Worm (Caenorhabditis elegans) whole organism, L1 larva: ENCODE results near the gene str-97.

ENCODE experiments used
- elt-3 ChIP-seq, 6 experiments: fragments of 150-350 bp in 1 of 6; sonication (generic microtip); optimal IDR thresholded peaks; 2 replicates each; lab custom pipeline; 2017 to 2018; ENCODE audit warnings: missing biosample characterization in 6 of 6, missing genetic modification characterization in 6 of 6, inconsistent platforms in 1 of 6
- lin-13 ChIP-seq: fragments of 150-350 bp; optimal IDR thresholded peaks from 2 replicates; lab custom pipeline; 2014; ENCODE audit warnings: missing biosample characterization, missing genetic modification reagents, missing genetic modification characterization
- nhr-12 ChIP-seq: sonication (generic microtip); optimal IDR thresholded peaks from 2 replicates; lab custom pipeline; 2017; ENCODE audit warnings: missing biosample characterization, missing genetic modification characterization
- nhr-90 ChIP-seq: sonication (generic microtip); optimal IDR thresholded peaks from 2 replicates; lab custom pipeline; 2016; ENCODE audit warnings: mild to moderate bottlenecking, missing genetic modification characterization, missing compliant biosample characterization; ENCODE audit not compliant: poor library complexity

DNA sequence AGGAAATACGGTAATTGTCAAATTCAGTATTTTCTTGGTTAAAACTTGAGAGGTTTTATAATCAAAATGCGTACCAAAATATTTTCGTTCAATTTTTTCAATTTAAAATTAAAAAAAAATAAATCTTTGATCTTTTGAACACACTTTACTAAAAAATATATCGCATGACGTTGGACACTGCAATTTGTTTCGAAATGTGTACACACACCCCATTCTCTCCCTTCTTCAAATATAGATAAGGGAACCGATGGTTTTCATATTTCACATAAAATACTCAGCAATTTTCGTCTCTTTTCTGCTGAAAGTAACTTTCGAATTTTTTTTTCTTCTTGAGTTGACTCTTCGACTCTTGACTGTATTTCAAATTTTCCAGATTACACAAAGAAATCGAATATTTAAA, 33.6 kb downstream of the str-97 start:
- no peak for TF ChIP-seq lin-13 (GFP tag; lab: Kevin White, UChicago)
- TF ChIP-seq nhr-90 (tag; lab: Kevin White, UChicago) = no peak
- no peak for TF ChIP-seq elt-3 (tag; optimal IDR thresholded peaks at IDR 0.05; lab: Kevin White, UChicago)
- TF ChIP-seq nhr-12 = no peak
